Worm (Caenorhabditis elegans): ENCODE results near the gene T25D3.3.

DNA sequence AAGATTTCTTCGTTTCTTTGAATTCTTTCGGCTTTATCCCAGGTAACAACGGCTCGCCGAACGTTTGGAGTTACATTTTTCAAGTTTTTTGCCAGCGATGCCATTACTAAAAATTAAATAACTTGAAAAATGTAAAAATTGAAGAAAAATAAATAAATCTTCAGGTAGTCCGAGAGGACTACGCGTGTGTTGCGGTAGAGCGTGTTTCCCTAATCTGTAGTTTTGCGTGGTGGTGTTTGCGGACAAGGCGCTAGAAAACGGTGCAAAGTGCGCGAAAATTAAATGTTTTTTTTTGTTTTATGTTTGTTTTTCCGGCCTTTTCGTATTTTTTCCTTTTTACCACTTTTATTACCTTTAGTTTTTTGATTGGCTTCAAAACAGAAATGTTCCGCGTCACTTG lies 3.5 kb downstream of the T25D3.3 start, which contains the start of gene mrpl-28:
- TF ChIP-seq T22C8.4 (GFP tag; IDR thresholded peaks at IDR 0.05) (0 out of 2 replicates have a peak, but pooled peaks have one; percentile 28), flt-1 (GFP tag; IDR thresholded peaks at IDR 0.05) (no peak), tab-1 (GFP tag; IDR thresholded peaks at IDR 0.05) (no peak)

All from whole organism, midembryonic.